ENCODE assay signal across 4 worm cellular contexts in the genomic region with DNA sequence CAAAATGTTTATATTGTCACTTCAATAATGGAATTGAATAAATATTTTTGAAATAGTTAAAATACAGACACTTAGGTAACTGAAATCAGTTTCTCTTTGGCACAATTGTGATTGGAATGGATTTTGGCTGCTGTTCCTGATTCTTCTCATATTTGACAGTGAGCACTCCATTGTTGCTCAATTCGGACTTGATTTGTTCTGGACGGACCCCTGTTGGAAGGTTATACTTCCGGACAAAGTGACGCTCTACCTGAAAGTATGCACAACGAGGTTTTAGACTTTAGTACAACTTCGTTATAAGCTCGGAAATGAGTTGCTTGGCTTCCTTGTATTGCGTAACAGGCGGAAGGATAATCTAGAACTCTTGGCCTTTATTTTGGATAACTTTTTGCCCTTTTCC.
TF ChIP-seq lines count a peak whose summit lies in the region.

No protein-coding gene starts in this region.

TF ChIP-seq in whole organism, L3 larva, 47 proteins besides CTCF, POLR2A, EP300 and RAD21:
- TF ChIP-seq fos-1 (tag; optimal IDR thresholded peaks at IDR 0.05; lab: Kevin White, UChicago) = peak; percentile 47
- no peak for TF ChIP-seq elt-2 (tag; optimal IDR thresholded peaks at IDR 0.05; lab: Kevin White, UChicago)
TF ChIP-seq in whole organism, L3 larva: peak in this region for 1.

TF ChIP-seq in whole organism, L4 larva, 104 proteins besides CTCF, POLR2A, EP300 and RAD21:
- TF ChIP-seq zfp-3 (GFP tag; conservative IDR thresholded peaks at IDR 0.05; lab: Robert Waterston, UW) (peak; percentile 48; the same call in 1 of the 2 replicates), unc-62 (GFP tag; optimal IDR thresholded peaks at IDR 0.05 in 1 of 2; lab: Kevin White, UChicago) (peak in 1 of 2 experiments; percentile 59), unc-62 (tag; optimal IDR thresholded peaks at IDR 0.05; lab: Kevin White, UChicago) (no peak), daf-16 (GFP tag; optimal IDR thresholded peaks at IDR 0.05; lab: Kevin White, UChicago) (no peak), daf-16 (tag; optimal IDR thresholded peaks at IDR 0.05; lab: Kevin White, UChicago) (peak; percentile 9), php-3 (GFP tag; IDR thresholded peaks at IDR 0.05; lab: Robert Waterston, UW) (0 out of 2 replicates have a peak, but pooled peaks have one; percentile 41), ctbp-1 (GFP tag; IDR thresholded peaks at IDR 0.05; lab: Robert Waterston, UW) (no peak), D1046.2 (GFP tag; IDR thresholded peaks at IDR 0.05; lab: Robert Waterston, UW) (0 out of 2 replicates have a peak, but pooled peaks have one; percentile 37), T26A8.4 (GFP tag; IDR thresholded peaks at IDR 0.05; lab: Robert Waterston, UW) (no peak)
TF ChIP-seq in whole organism, L4 larva: peak in this region for 5.

TF ChIP-seq in whole organism, mixed stage, embryonic, 35 proteins besides CTCF, POLR2A, EP300 and RAD21:
- TF ChIP-seq nhr-76 (tag; optimal IDR thresholded peaks at IDR 0.05; lab: Kevin White, UChicago) (no peak), zip-8 (tag; optimal IDR thresholded peaks at IDR 0.05; lab: Kevin White, UChicago) (peak; percentile 22), ceh-39 (tag; optimal IDR thresholded peaks at IDR 0.05; lab: Kevin White, UChicago) (no peak), pha-4 (tag; optimal IDR thresholded peaks at IDR 0.05; lab: Kevin White, UChicago) (no peak)
TF ChIP-seq in whole organism, mixed stage, embryonic: peak in this region for 1.

TF ChIP-seq in whole organism, young adult, 124 proteins besides CTCF, POLR2A, EP300 and RAD21:
- TF ChIP-seq hlh-26 (GFP tag; conservative IDR thresholded peaks at IDR 0.05; lab: Robert Waterston, UW) = no peak
- no peak for TF ChIP-seq lin-40 (tag; optimal IDR thresholded peaks at IDR 0.05; lab: Kevin White, UChicago)
- TF ChIP-seq madf-10 (tag; optimal IDR thresholded peaks at IDR 0.05; lab: Kevin White, UChicago) = no peak
- no peak for TF ChIP-seq egl-18 (GFP tag; IDR thresholded peaks at IDR 0.05; lab: Robert Waterston, UW)
- TF ChIP-seq gei-17 (GFP tag; optimal IDR thresholded peaks at IDR 0.05; lab: Kevin White, UChicago) = no peak
- no peak for TF ChIP-seq zim-3 (tag; optimal IDR thresholded peaks at IDR 0.05; lab: Kevin White, UChicago)
- no peak for TF ChIP-seq C06A6.2 (GFP tag; conservative IDR thresholded peaks at IDR 0.05; lab: Robert Waterston, UW)
- no peak for TF ChIP-seq F57C9.4 (tag; optimal IDR thresholded peaks at IDR 0.05; lab: Kevin White, UChicago)
- no peak for TF ChIP-seq lsy-27 (tag; optimal IDR thresholded peaks at IDR 0.05; lab: Kevin White, UChicago; ENCODE audit: borderline replicate concordance, insufficient read depth)
- no peak for TF ChIP-seq mxl-1 (tag; optimal IDR thresholded peaks at IDR 0.05; lab: Kevin White, UChicago)
- no peak for TF ChIP-seq nfyb-1 (GFP tag; IDR thresholded peaks at IDR 0.05; lab: Robert Waterston, UW)
- TF ChIP-seq Y56A3A.18 (GFP tag; IDR thresholded peaks at IDR 0.05; lab: Robert Waterston, UW) = peak; percentile 30; the same call in 1 of the 2 replicates
- TF ChIP-seq rec-8 (tag; optimal IDR thresholded peaks at IDR 0.05; lab: Kevin White, UChicago) = no peak
- TF ChIP-seq ceh-40 (GFP tag; IDR thresholded peaks at IDR 0.05; lab: Robert Waterston, UW) = peak; percentile 6; the same call in 1 of the 2 replicates
- peak; percentile 68; the same call in 1 of the 2 replicates for TF ChIP-seq Y53G8AR.9 (GFP tag; conservative IDR thresholded peaks at IDR 0.05; lab: Robert Waterston, UW)
- no peak for TF ChIP-seq snpc-1.3 (tag; optimal IDR thresholded peaks at IDR 0.05; lab: Kevin White, UChicago; ENCODE audit: insufficient read depth)
- no peak for TF ChIP-seq nfya-1 (tag; optimal IDR thresholded peaks at IDR 0.05; lab: Kevin White, UChicago; ENCODE audit: borderline replicate concordance, insufficient read depth)
- no peak for TF ChIP-seq F23B12.7 (tag; optimal IDR thresholded peaks at IDR 0.05; lab: Kevin White, UChicago; ENCODE audit: insufficient read depth)
- TF ChIP-seq snpc-4 (GFP tag; optimal IDR thresholded peaks at IDR 0.05; lab: Kevin White, UChicago) = no peak
- TF ChIP-seq snpc-4 (tag; optimal IDR thresholded peaks at IDR 0.05; lab: Kevin White, UChicago) = no peak
- TF ChIP-seq snpc-1.1 (tag; optimal IDR thresholded peaks at IDR 0.05; lab: Kevin White, UChicago; ENCODE audit: insufficient read depth) = no peak
- no peak for TF ChIP-seq F49E8.2 (tag; optimal IDR thresholded peaks at IDR 0.05; lab: Kevin White, UChicago; ENCODE audit: insufficient read depth)
- TF ChIP-seq D2030.7 (GFP tag; IDR thresholded peaks at IDR 0.05; lab: Robert Waterston, UW) = no peak
- no peak for TF ChIP-seq akir-1 (GFP tag; optimal IDR thresholded peaks at IDR 0.05; lab: Kevin White, UChicago)
- TF ChIP-seq bed-1 (GFP tag; IDR thresholded peaks at IDR 0.05; lab: Robert Waterston, UW) = 0 out of 2 replicates have a peak, but pooled peaks have one; percentile 6
- no peak for TF ChIP-seq repo-1 (tag; optimal IDR thresholded peaks at IDR 0.05; lab: Kevin White, UChicago)
- no peak for TF ChIP-seq sptf-2 (GFP tag; optimal IDR thresholded peaks at IDR 0.05; lab: Kevin White, UChicago)
- no peak for TF ChIP-seq ets-4 (GFP tag; optimal IDR thresholded peaks at IDR 0.05; lab: Kevin White, UChicago)
- no peak for TF ChIP-seq K11D2.4 (GFP tag; IDR thresholded peaks at IDR 0.05; lab: Robert Waterston, UW)
- TF ChIP-seq somi-1 (GFP tag; optimal IDR thresholded peaks at IDR 0.05; lab: Kevin White, UChicago) = no peak
- TF ChIP-seq lin-26 (GFP tag; IDR thresholded peaks at IDR 0.05; lab: Robert Waterston, UW) = no peak
- no peak for TF ChIP-seq ceh-79 (tag; optimal IDR thresholded peaks at IDR 0.05; lab: Kevin White, UChicago)
- no peak for TF ChIP-seq hrde-1 (tag; optimal IDR thresholded peaks at IDR 0.05; lab: Kevin White, UChicago; ENCODE audit: borderline replicate concordance)
- TF ChIP-seq K12H6.12 (tag; optimal IDR thresholded peaks at IDR 0.05; lab: Kevin White, UChicago) = no peak
- TF ChIP-seq egl-44 (GFP tag; IDR thresholded peaks at IDR 0.05; lab: Robert Waterston, UW) = no peak
- no peak for TF ChIP-seq pha-4 (tag; optimal IDR thresholded peaks at IDR 0.05; lab: Kevin White, UChicago)
- no peak for TF ChIP-seq T07F8.4 (tag; optimal IDR thresholded peaks at IDR 0.05; lab: Kevin White, UChicago)
- TF ChIP-seq nfya-2 (GFP tag; IDR thresholded peaks at IDR 0.05; lab: Robert Waterston, UW) = no peak
- TF ChIP-seq aptf-3 (GFP tag; IDR thresholded peaks at IDR 0.05; lab: Robert Waterston, UW) = no peak
- TF ChIP-seq unc-62 (GFP tag; optimal IDR thresholded peaks at IDR 0.05; lab: Kevin White, UChicago) = no peak
- no peak for TF ChIP-seq ztf-18 (tag; optimal IDR thresholded peaks at IDR 0.05; lab: Kevin White, UChicago)
- TF ChIP-seq cebp-2 (GFP tag; IDR thresholded peaks at IDR 0.05; lab: Robert Waterston, UW) = 0 out of 2 replicates have a peak, but pooled peaks have one; percentile 23
- TF ChIP-seq let-526 (GFP tag; IDR thresholded peaks at IDR 0.05; lab: Robert Waterston, UW) = no peak
- TF ChIP-seq sdz-38 (tag; optimal IDR thresholded peaks at IDR 0.05; lab: Kevin White, UChicago) = no peak
- TF ChIP-seq Y53F4B.3 (GFP tag; IDR thresholded peaks at IDR 0.05; lab: Robert Waterston, UW) = no peak
- TF ChIP-seq hsf-1 (GFP tag; IDR thresholded peaks at IDR 0.05; lab: Robert Waterston, UW) = no peak
- peak; percentile 57; the same call in 1 of the 2 replicates for TF ChIP-seq B0336.3 (GFP tag; IDR thresholded peaks at IDR 0.05; lab: Robert Waterston, UW)
- no peak for TF ChIP-seq F33H1.4 (GFP tag; IDR thresholded peaks at IDR 0.05; lab: Robert Waterston, UW)
- no peak for TF ChIP-seq attf-5 (GFP tag; optimal IDR thresholded peaks at IDR 0.05; lab: Kevin White, UChicago)
- no peak for TF ChIP-seq dpff-1 (tag; optimal IDR thresholded peaks at IDR 0.05; lab: Kevin White, UChicago)
- no peak for TF ChIP-seq lsl-1 (GFP tag; optimal IDR thresholded peaks at IDR 0.05; lab: Kevin White, UChicago)
- no peak for TF ChIP-seq ekl-4 (GFP tag; IDR thresholded peaks at IDR 0.05; lab: Robert Waterston, UW)
- TF ChIP-seq Y67H2A.10 (GFP tag; conservative IDR thresholded peaks at IDR 0.05; lab: Robert Waterston, UW) = no peak
- TF ChIP-seq nhr-120 (GFP tag; IDR thresholded peaks at IDR 0.05; lab: Robert Waterston, UW) = no peak
- TF ChIP-seq fkh-3 (tag; optimal IDR thresholded peaks at IDR 0.05; lab: Kevin White, UChicago) = no peak
- no peak for TF ChIP-seq dpl-1 (GFP tag; optimal IDR thresholded peaks at IDR 0.05; lab: Kevin White, UChicago)
- TF ChIP-seq B0019.2 (GFP tag; conservative IDR thresholded peaks at IDR 0.05; lab: Robert Waterston, UW) = no peak
- TF ChIP-seq nhr-179 (tag; optimal IDR thresholded peaks at IDR 0.05; lab: Kevin White, UChicago) = no peak
- TF ChIP-seq bed-2 (GFP tag; IDR thresholded peaks at IDR 0.05; lab: Robert Waterston, UW) = no peak
- TF ChIP-seq nhr-90 (tag; optimal IDR thresholded peaks at IDR 0.05; lab: Kevin White, UChicago) = peak; percentile 70
- no peak for TF ChIP-seq tlf-1 (GFP tag; optimal IDR thresholded peaks at IDR 0.05; lab: Kevin White, UChicago)
